Fruit fly (Drosophila melanogaster) Kc167 (cell line): ENCODE results near the gene svr.

Source experiments
- Myc ChIP-seq: fragments of >200 bp; optimal IDR thresholded peaks from 2 replicates; lab custom pipeline; 2017; ENCODE audit warnings: missing external identifiers
- Sin3A ChIP-seq: fragments of >200 bp; optimal IDR thresholded peaks from 2 replicates; lab custom pipeline; 2018; ENCODE audit warnings: missing external identifiers
- h ChIP-seq: fragments of >200 bp; optimal IDR thresholded peaks from 3 replicates; lab custom pipeline; 2018; ENCODE audit warnings: missing external identifiers
- insv ChIP-seq: fragments of >200 bp; optimal IDR thresholded peaks from 3 replicates; lab custom pipeline; 2018; ENCODE audit warnings: missing external identifiers
- psq ChIP-seq: fragments of >200 bp; optimal IDR thresholded peaks from 2 replicates; lab custom pipeline; 2017; ENCODE audit warnings: missing external identifiers
- ttk ChIP-seq: sonication (Bioruptor generic); optimal IDR thresholded peaks from 2 replicates; lab custom pipeline; 2017; ENCODE audit warnings: missing external identifiers

svr gene

dm6 chrX:512527-512926 lies 16.3 kb downstream of the svr start:
- TF ChIP-seq Sin3A: no peak
- TF ChIP-seq Myc (lab: Kevin White, UChicago): no peak
- TF ChIP-seq h: no peak
- TF ChIP-seq insv (lab: Kevin White, UChicago): no peak
- no peak for TF ChIP-seq ttk (lab: Kevin White, UChicago)
- no peak for TF ChIP-seq psq

- TF ChIP-seq ttk (lab: Kevin White, UChicago) (no peak), Myc (lab: Kevin White, UChicago) (no peak), h (no peak), Sin3A (no peak), psq (no peak), insv (lab: Kevin White, UChicago) (no peak)
These were observed 19.4 kb downstream of the svr start for dm6 chrX:515676-516075.

DNA sequence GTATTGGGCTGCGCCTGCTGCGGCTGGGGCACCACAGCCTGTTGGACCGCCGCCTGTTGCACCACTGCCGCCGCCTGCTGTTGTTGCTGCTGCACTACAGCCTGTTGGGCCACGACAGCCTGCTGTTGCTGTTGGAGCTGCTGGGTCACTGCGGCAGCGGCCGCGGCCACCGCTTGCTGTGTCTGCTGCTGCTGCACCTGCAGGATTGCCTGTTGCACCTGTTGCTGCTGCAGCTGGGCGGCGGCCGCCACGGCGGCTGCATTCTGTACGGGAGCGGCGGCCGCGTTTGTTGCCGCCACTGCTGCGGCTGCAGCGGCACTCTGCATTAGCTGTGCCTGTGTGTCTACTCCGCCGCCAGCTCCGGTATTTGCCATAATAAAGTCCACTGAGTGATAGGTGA lies 22.6 kb downstream of the svr start:
- TF ChIP-seq h (no peak), Sin3A (no peak), Myc (lab: Kevin White, UChicago) (no peak), insv (lab: Kevin White, UChicago) (no peak), psq (no peak), ttk (lab: Kevin White, UChicago) (no peak)

DNA sequence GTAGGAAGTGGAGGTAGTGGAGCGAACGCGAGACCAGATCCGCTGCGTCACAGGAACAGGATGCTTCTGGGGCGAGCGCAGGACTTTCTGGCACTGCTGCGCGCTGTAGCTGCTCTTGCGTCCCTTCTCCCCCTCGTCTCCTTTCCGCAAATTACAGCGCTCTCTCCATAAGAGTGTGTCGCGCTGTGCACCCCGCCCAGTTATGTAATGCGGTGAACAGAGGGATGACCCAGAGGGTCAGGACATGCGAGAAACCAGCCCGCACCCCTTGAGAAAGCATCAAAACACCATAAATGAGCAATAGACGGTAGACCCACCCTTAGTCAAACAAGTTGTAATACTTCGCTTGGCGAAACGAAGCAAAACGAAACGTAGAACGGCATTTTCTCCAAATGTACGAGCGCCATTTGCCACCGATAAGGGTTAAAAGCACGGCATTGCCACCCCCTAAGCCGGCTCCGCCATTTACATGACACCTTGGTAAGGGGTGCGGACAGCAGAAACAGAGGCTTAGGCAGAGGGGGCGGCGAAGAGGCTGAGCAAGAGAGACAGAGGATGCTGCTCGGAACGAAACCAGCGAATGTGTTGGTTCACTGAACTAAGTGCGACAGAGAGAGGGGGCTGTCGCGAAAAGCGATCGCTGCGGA lies 24.1 kb downstream of the svr start:
- TF ChIP-seq insv (lab: Kevin White, UChicago) (no peak), psq (no peak), ttk (lab: Kevin White, UChicago) (no peak), Myc (lab: Kevin White, UChicago) (no peak), h (no peak), Sin3A (no peak)

DNA sequence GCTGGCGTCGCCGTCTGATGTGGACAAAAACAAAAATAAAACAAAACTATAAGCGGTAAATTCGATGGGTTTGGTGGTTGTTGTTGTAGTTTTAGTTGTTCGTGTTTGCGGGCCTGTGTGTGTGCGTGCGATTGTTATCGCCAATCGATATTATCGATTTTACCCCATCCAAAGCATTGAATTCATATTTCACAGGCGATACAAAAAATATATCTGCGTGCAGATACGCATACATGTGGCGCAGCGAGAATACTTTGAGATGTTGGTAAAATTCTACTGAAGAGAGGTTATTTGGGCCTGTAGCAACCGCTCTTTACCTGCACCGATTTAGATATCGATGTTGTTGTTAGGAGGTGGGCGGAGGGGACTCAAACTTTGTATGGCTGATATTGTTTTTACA lies 25.4 kb downstream of the svr start:
- no peak for TF ChIP-seq Myc (lab: Kevin White, UChicago)
- no peak for TF ChIP-seq ttk (lab: Kevin White, UChicago)
- no peak for TF ChIP-seq insv (lab: Kevin White, UChicago)
- TF ChIP-seq psq: no peak
- TF ChIP-seq h: no peak
- no peak for TF ChIP-seq Sin3A

- TF ChIP-seq ttk (lab: Kevin White, UChicago) (no peak), Sin3A (no peak), Myc (lab: Kevin White, UChicago) (no peak), h (no peak)
These were observed 26.3 kb downstream of the svr start for dm6 chrX:522357-523043.

DNA sequence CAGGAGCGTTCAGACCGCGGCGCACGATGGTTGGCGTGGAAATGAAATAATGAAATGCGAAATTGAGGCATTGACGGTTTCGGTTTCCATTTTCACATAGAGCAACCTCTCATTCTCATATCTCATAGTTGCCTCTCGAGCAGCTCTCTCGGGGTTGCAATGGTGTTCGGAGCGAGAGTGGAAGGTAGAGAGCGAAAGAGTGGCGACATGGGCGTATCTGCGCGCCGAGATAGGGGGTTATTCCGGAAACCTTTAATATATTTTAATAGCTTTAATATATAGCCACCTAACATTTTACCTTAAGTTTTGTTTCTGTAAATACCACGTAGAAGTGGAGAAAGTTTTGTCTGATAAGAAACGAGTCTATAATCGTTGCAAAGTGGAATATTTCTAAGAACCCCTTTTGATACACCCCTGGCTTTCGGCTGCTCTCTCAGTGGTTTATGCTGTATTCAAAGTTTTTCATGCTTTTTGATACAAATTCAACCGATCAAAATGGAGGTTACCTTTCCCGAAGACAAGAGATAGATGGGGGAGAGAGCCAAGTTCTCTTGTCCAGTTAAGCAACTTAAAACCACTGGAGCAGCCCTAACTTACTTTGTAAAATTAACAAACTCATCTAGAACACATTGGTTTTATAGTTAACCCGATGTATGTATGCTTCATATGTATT lies 27.1 kb downstream of the svr start, which contains the start of gene elav:
Gene elav, minus strand, starts transcription at position 48 of the 673 bp plus-strand sequence.
- no peak for TF ChIP-seq Myc (lab: Kevin White, UChicago)
- no peak for TF ChIP-seq Sin3A
- TF ChIP-seq ttk (lab: Kevin White, UChicago): no peak
- TF ChIP-seq insv (lab: Kevin White, UChicago): no peak
- no peak for TF ChIP-seq h
- TF ChIP-seq psq: no peak

DNA sequence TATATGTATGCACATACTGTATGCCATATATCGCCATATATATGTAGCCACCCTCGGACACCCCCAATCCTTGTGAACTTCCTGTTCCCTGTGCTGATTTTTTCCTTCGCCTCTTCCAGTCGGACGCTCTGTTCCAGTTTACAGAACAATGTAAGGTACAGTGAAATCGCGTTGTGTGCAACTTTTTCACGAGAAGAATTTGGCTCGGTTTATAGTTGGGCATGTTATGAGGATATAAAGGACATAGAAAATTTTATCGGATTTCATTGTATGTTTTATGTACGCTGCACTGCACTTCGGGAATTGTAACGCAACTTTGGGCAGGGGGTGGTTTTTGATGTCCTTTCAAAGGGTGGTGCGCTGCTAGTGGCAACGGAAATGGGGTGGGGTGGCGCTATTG lies 28.1 kb downstream of the svr start:
- no peak for TF ChIP-seq psq
- TF ChIP-seq Sin3A: no peak
- TF ChIP-seq h: no peak
- TF ChIP-seq insv (lab: Kevin White, UChicago): no peak
- TF ChIP-seq Myc (lab: Kevin White, UChicago): no peak
- no peak for TF ChIP-seq ttk (lab: Kevin White, UChicago)

- TF ChIP-seq psq: no peak
- no peak for TF ChIP-seq h
- TF ChIP-seq insv (lab: Kevin White, UChicago): no peak
- TF ChIP-seq ttk (lab: Kevin White, UChicago): no peak
- TF ChIP-seq Myc (lab: Kevin White, UChicago): no peak
- TF ChIP-seq Sin3A: no peak
These were observed 29.4 kb downstream of the svr start for dm6 chrX:525610-526009.

dm6 chrX:526479-527071 lies 30.3 kb downstream of the svr start:
- TF ChIP-seq h: no peak
- TF ChIP-seq psq: no peak
- TF ChIP-seq ttk (lab: Kevin White, UChicago): no peak
- no peak for TF ChIP-seq insv (lab: Kevin White, UChicago)
- TF ChIP-seq Myc (lab: Kevin White, UChicago): no peak
- TF ChIP-seq Sin3A: no peak

dm6 chrX:529724-530603 lies 33.7 kb downstream of the svr start, which contains the start of the genes CG4293 and Appl:
TSS of gene CG4293 (minus strand) at chrX:530291.
TSS of gene Appl (plus strand) at chrX:530501.
- TF ChIP-seq psq (no peak), insv (lab: Kevin White, UChicago) (no peak), Sin3A (no peak), Myc (lab: Kevin White, UChicago) (no peak), ttk (lab: Kevin White, UChicago) (no peak), h (no peak)
